Worm (Caenorhabditis elegans) whole organism, L2 larva: ENCODE results near the gene ugt-7.

ENCODE experiments used
- ZK546.5 ChIP-seq: sonication (generic microtip); optimal IDR thresholded peaks from 2 replicates; lab custom pipeline; 2017; ENCODE audit warnings: missing biosample characterization, missing genetic modification characterization
- aly-2 ChIP-seq: fragments of 150-350 bp; optimal IDR thresholded peaks from 2 replicates; lab custom pipeline; 2014; ENCODE audit warnings: missing biosample characterization, missing genetic modification characterization
- ama-1 ChIP-seq: fragments of 150-350 bp; optimal IDR thresholded peaks from 2 replicates; lab custom pipeline; 2018; ENCODE audit warnings: inconsistent platforms
- blmp-1 ChIP-seq: sonication (generic microtip); optimal IDR thresholded peaks from 2 replicates; lab custom pipeline; 2017; ENCODE audit warnings: missing genetic modification characterization, mild to moderate bottlenecking, missing compliant biosample characterization, antibody characterized with exemption, moderate library complexity; ENCODE audit not compliant: insufficient read depth
- ceh-16 ChIP-seq: fragments of 150-350 bp; optimal IDR thresholded peaks from 2 replicates; lab custom pipeline; 2014; ENCODE audit warnings: missing biosample characterization, missing genetic modification characterization
- ceh-82 ChIP-seq: fragments of 150-350 bp; optimal IDR thresholded peaks from 2 replicates; lab custom pipeline; 2014; ENCODE audit warnings: missing biosample characterization, missing genetic modification characterization
- crh-2 ChIP-seq: sonication (generic microtip); optimal IDR thresholded peaks from 2 replicates; lab custom pipeline; 2017; ENCODE audit warnings: missing biosample characterization, missing genetic modification characterization
- dmd-4 ChIP-seq: sonication (generic microtip); optimal IDR thresholded peaks from 2 replicates; lab custom pipeline; 2017; ENCODE audit warnings: missing biosample characterization, missing genetic modification characterization
- egl-27 ChIP-seq: sonication (generic microtip); optimal IDR thresholded peaks from 3 replicates; lab custom pipeline; 2017; ENCODE audit warnings: missing biosample characterization, missing genetic modification reagents, missing genetic modification characterization
- elt-1 ChIP-seq: fragments of 150-350 bp; optimal IDR thresholded peaks from 2 replicates; lab custom pipeline; 2014; ENCODE audit warnings: missing biosample characterization, missing genetic modification characterization
- fos-1 ChIP-seq: fragments of 150-350 bp; optimal IDR thresholded peaks from 2 replicates; lab custom pipeline; 2014; ENCODE audit warnings: missing biosample characterization, missing genetic modification characterization
- gmeb-1 ChIP-seq: fragments of 150-350 bp; optimal IDR thresholded peaks from 2 replicates; lab custom pipeline; 2014; ENCODE audit warnings: missing biosample characterization, missing genetic modification characterization
- lin-11 ChIP-seq: fragments of 150-350 bp; sonication (generic microtip); optimal IDR thresholded peaks from 2 replicates; lab custom pipeline; 2014; ENCODE audit warnings: missing biosample characterization, missing genetic modification characterization, inconsistent platforms, mixed read lengths
- lsy-2 ChIP-seq, 2 experiments: fragments of 150-350 bp in 1 of 2; sonication (generic microtip) in 1 of 2; optimal IDR thresholded peaks; 2 replicates each; lab custom pipeline; 2014 to 2017; ENCODE audit warnings: missing biosample characterization in 2 of 2, missing genetic modification characterization in 2 of 2
- mab-5 ChIP-seq: fragments of 150-350 bp; optimal IDR thresholded peaks from 2 replicates; lab custom pipeline; 2014; ENCODE audit warnings: missing biosample characterization, missing genetic modification characterization
- mbf-1 ChIP-seq: sonication (generic microtip); optimal IDR thresholded peaks from 2 replicates; lab custom pipeline; 2017; ENCODE audit warnings: missing biosample characterization, missing genetic modification characterization
- nhr-11 ChIP-seq: fragments of 150-350 bp; optimal IDR thresholded peaks from 2 replicates; lab custom pipeline; 2014; ENCODE audit warnings: missing biosample characterization, missing genetic modification characterization
- nhr-12 ChIP-seq: fragments of 150-350 bp; optimal IDR thresholded peaks from 2 replicates; lab custom pipeline; 2014; ENCODE audit warnings: missing biosample characterization, missing genetic modification characterization
- nhr-129 ChIP-seq: fragments of 150-350 bp; optimal IDR thresholded peaks from 2 replicates; lab custom pipeline; 2014; ENCODE audit warnings: missing biosample characterization, missing genetic modification characterization
- nhr-21 ChIP-seq: fragments of 150-350 bp; optimal IDR thresholded peaks from 2 replicates; lab custom pipeline; 2014; ENCODE audit warnings: missing biosample characterization, missing genetic modification characterization
- nhr-23 ChIP-seq: fragments of 150-350 bp; optimal IDR thresholded peaks from 2 replicates; lab custom pipeline; 2014; ENCODE audit warnings: missing biosample characterization, missing genetic modification reagents, missing genetic modification characterization
- nhr-237 ChIP-seq: fragments of 150-350 bp; optimal IDR thresholded peaks from 2 replicates; lab custom pipeline; 2014; ENCODE audit warnings: missing biosample characterization, missing genetic modification characterization
- nhr-25 ChIP-seq: fragments of 150-350 bp; sonication (generic microtip); optimal IDR thresholded peaks from 3 replicates; lab custom pipeline; 2014; ENCODE audit warnings: missing biosample characterization, missing genetic modification characterization
- nhr-6 ChIP-seq: fragments of 150-350 bp; optimal IDR thresholded peaks from 2 replicates; lab custom pipeline; 2014; ENCODE audit warnings: missing biosample characterization, missing genetic modification characterization
- peb-1 ChIP-seq: fragments of 150-350 bp; optimal IDR thresholded peaks from 2 replicates; lab custom pipeline; 2014; ENCODE audit warnings: missing biosample characterization, missing genetic modification characterization
- sem-4 ChIP-seq: fragments of 150-350 bp; optimal IDR thresholded peaks from 2 replicates; lab custom pipeline; 2014; ENCODE audit warnings: missing biosample characterization, missing genetic modification reagents, missing genetic modification characterization
- skn-1 ChIP-seq: sonication (generic microtip); optimal IDR thresholded peaks from 2 replicates; lab custom pipeline; 2017; ENCODE audit warnings: missing biosample characterization, missing genetic modification characterization
- sma-3 ChIP-seq: sonication (generic microtip); optimal IDR thresholded peaks from 2 replicates; lab custom pipeline; 2016; ENCODE audit warnings: missing genetic modification reagents, missing genetic modification characterization, missing compliant biosample characterization
- sma-9 ChIP-seq, 2 experiments: fragments of 150-350 bp in 1 of 2; sonication (generic microtip) in 1 of 2; optimal IDR thresholded peaks; 2 replicates each; lab custom pipeline; 2014 to 2016; ENCODE audit warnings: missing genetic modification characterization in 2 of 2, mild to moderate bottlenecking in 1 of 2, missing biosample characterization in 1 of 2, missing compliant biosample characterization in 1 of 2, missing genetic modification reagents in 1 of 2, moderate library complexity in 1 of 2
- snpc-4 ChIP-seq: fragments of 150-350 bp; optimal IDR thresholded peaks from 2 replicates; lab custom pipeline; 2014; ENCODE audit warnings: missing biosample characterization, missing genetic modification characterization
- unc-55 ChIP-seq: fragments of 150-350 bp; sonication (generic microtip); optimal IDR thresholded peaks from 3 replicates; lab custom pipeline; 2014; ENCODE audit warnings: missing biosample characterization, missing genetic modification reagents, missing genetic modification characterization
- unc-62 ChIP-seq: fragments of 150-350 bp; optimal IDR thresholded peaks from 2 replicates; lab custom pipeline; 2014; ENCODE audit warnings: missing biosample characterization, missing genetic modification reagents, missing genetic modification characterization
- ztf-1 ChIP-seq: fragments of 200-800 bp; sonication (Bioruptor generic); conservative IDR thresholded peaks from 2 replicates; pipeline ENCODE4 v1.3.6; 2022; ENCODE audit warnings: missing genetic modification characterization, missing compliant biosample characterization
- ztf-11 ChIP-seq: sonication (generic microtip); optimal IDR thresholded peaks from 2 replicates; lab custom pipeline; 2017; ENCODE audit warnings: missing biosample characterization, missing genetic modification characterization

ugt-7 gene

ce11 chrV:4975140-4975539 lies 25.2 kb downstream of the ugt-7 start, which contains the start of gene F26G5.1:
Gene F26G5.1, plus strand, starts transcription at chrV:4975478.
- TF ChIP-seq ama-1 (lab: Kevin White, UChicago) = no peak
- TF ChIP-seq nhr-129 (tag; lab: Kevin White, UChicago) = no peak
- no peak for TF ChIP-seq lsy-2 (tag; optimal IDR thresholded peaks at IDR 0.05; lab: Kevin White, UChicago)
- TF ChIP-seq skn-1 = no peak
- no peak for TF ChIP-seq egl-27 (tag; lab: Kevin White, UChicago)
- no peak for TF ChIP-seq snpc-4 (tag; lab: Kevin White, UChicago)
- TF ChIP-seq mab-5 = no peak
- no peak for TF ChIP-seq ceh-82 (tag; lab: Kevin White, UChicago)

- TF ChIP-seq nhr-23 (no peak), ama-1 (lab: Kevin White, UChicago) (no peak), fos-1 (tag; lab: Kevin White, UChicago) (no peak)
Observed at ce11 chrV:4974677-4975076, 25.7 kb downstream of the ugt-7 start, which contains the start of gene srsx-10. Gene srsx-10, minus strand, starts transcription at chrV:4974777.

- TF ChIP-seq aly-2 (tag; lab: Kevin White, UChicago) = no peak
- no peak for TF ChIP-seq nhr-6 (tag; lab: Kevin White, UChicago)
- no peak for TF ChIP-seq ztf-11 (tag; lab: Kevin White, UChicago)
- no peak for TF ChIP-seq nhr-11 (tag; lab: Kevin White, UChicago)
- TF ChIP-seq fos-1 (tag; lab: Kevin White, UChicago) = no peak
- TF ChIP-seq blmp-1 = no peak
- TF ChIP-seq sma-9 (GFP tag; optimal IDR thresholded peaks at IDR 0.05; lab: Kevin White, UChicago) = no peak
- no peak for TF ChIP-seq sma-9 (tag; optimal IDR thresholded peaks at IDR 0.05; lab: Kevin White, UChicago)
- no peak for TF ChIP-seq lsy-2 (tag; optimal IDR thresholded peaks at IDR 0.05; lab: Kevin White, UChicago)
- TF ChIP-seq ZK546.5 (tag; lab: Kevin White, UChicago) = no peak
- no peak for TF ChIP-seq nhr-237 (tag; lab: Kevin White, UChicago)
- no peak for TF ChIP-seq elt-1 (tag; lab: Kevin White, UChicago)
- no peak for TF ChIP-seq ceh-16 (tag; lab: Kevin White, UChicago)
- no peak for TF ChIP-seq gmeb-1 (tag; lab: Kevin White, UChicago)
- TF ChIP-seq nhr-21 (tag; lab: Kevin White, UChicago) = no peak
- no peak for TF ChIP-seq snpc-4 (tag; lab: Kevin White, UChicago)
- no peak for TF ChIP-seq nhr-23
- no peak for TF ChIP-seq nhr-12 (tag; lab: Kevin White, UChicago)
Observed at ce11 chrV:4972943-4973342, 27.4 kb downstream of the ugt-7 start, which contains the start of gene srsx-9. Gene srsx-9, minus strand, starts transcription at chrV:4973043.

ce11 chrV:4969503-4969902 lies 30.9 kb downstream of the ugt-7 start:
- TF ChIP-seq nhr-129 (tag; lab: Kevin White, UChicago) = peak; percentile 67
- TF ChIP-seq unc-55 (GFP tag; lab: Kevin White, UChicago) = no peak
- TF ChIP-seq, all 48 proteins: peak for 1

ce11 chrV:4968775-4969174 lies 31.6 kb downstream of the ugt-7 start:
- TF ChIP-seq ztf-1 (GFP tag; lab: Robert Waterston, UW) = no peak
- TF ChIP-seq sma-3 (GFP tag; lab: Kevin White, UChicago) = no peak
- TF ChIP-seq gmeb-1 (tag; lab: Kevin White, UChicago) = no peak
- TF ChIP-seq mbf-1 (tag; lab: Kevin White, UChicago) = no peak
- TF ChIP-seq elt-1 (tag; lab: Kevin White, UChicago) = no peak
- no peak for TF ChIP-seq unc-62 (GFP tag; lab: Kevin White, UChicago)
- TF ChIP-seq nhr-12 (tag; lab: Kevin White, UChicago) = no peak
- TF ChIP-seq nhr-25 = no peak
- TF ChIP-seq crh-2 = no peak
- TF ChIP-seq sem-4 (tag; lab: Kevin White, UChicago) = no peak
- no peak for TF ChIP-seq lsy-2 (tag; optimal IDR thresholded peaks at IDR 0.05; lab: Kevin White, UChicago)
- TF ChIP-seq lin-11 (tag; lab: Kevin White, UChicago) = no peak

ce11 chrV:4967238-4967637 lies 33.1 kb downstream of the ugt-7 start:
- TF ChIP-seq egl-27 (tag; lab: Kevin White, UChicago) (no peak), ama-1 (lab: Kevin White, UChicago) (no peak), mbf-1 (tag; lab: Kevin White, UChicago) (no peak), dmd-4 (no peak), peb-1 (no peak)
